Worm (Caenorhabditis elegans) whole organism, L2 larva: ENCODE data around the gene zipt-7.1.

Experiments
- C34F6.9 ChIP-seq: fragments of 150-350 bp; optimal IDR thresholded peaks from 2 replicates; lab custom pipeline; 2014; ENCODE audit warnings: missing biosample characterization, missing genetic modification characterization
- F13H6.1 ChIP-seq: sonication (generic microtip); optimal IDR thresholded peaks from 2 replicates; lab custom pipeline; 2016; ENCODE audit warnings: missing genetic modification characterization, missing compliant biosample characterization
- R02D3.7 ChIP-seq: fragments of 150-350 bp; optimal IDR thresholded peaks from 2 replicates; lab custom pipeline; 2014; ENCODE audit warnings: missing biosample characterization, missing genetic modification characterization
- Y55F3AM.14 ChIP-seq: fragments of 200-800 bp; sonication (Bioruptor generic); optimal IDR thresholded peaks from 2 replicates; lab custom pipeline; 2018; ENCODE audit warnings: mild to moderate bottlenecking, missing genetic modification characterization, missing compliant biosample characterization
- alr-1 ChIP-seq: fragments of 150-350 bp; optimal IDR thresholded peaks from 2 replicates; lab custom pipeline; 2014; ENCODE audit warnings: missing biosample characterization, missing genetic modification characterization
- ama-1 ChIP-seq: fragments of 150-350 bp; optimal IDR thresholded peaks from 2 replicates; lab custom pipeline; 2018; ENCODE audit warnings: inconsistent platforms
- blmp-1 ChIP-seq: sonication (generic microtip); optimal IDR thresholded peaks from 2 replicates; lab custom pipeline; 2017; ENCODE audit warnings: missing genetic modification characterization, mild to moderate bottlenecking, missing compliant biosample characterization, antibody characterized with exemption, moderate library complexity; ENCODE audit not compliant: insufficient read depth
- ceh-16 ChIP-seq: fragments of 150-350 bp; optimal IDR thresholded peaks from 2 replicates; lab custom pipeline; 2014; ENCODE audit warnings: missing biosample characterization, missing genetic modification characterization
- ceh-82 ChIP-seq: fragments of 150-350 bp; optimal IDR thresholded peaks from 2 replicates; lab custom pipeline; 2014; ENCODE audit warnings: missing biosample characterization, missing genetic modification characterization
- crh-2 ChIP-seq: sonication (generic microtip); optimal IDR thresholded peaks from 2 replicates; lab custom pipeline; 2017; ENCODE audit warnings: missing biosample characterization, missing genetic modification characterization
- dmd-4 ChIP-seq: sonication (generic microtip); optimal IDR thresholded peaks from 2 replicates; lab custom pipeline; 2017; ENCODE audit warnings: missing biosample characterization, missing genetic modification characterization
- egl-27 ChIP-seq: sonication (generic microtip); optimal IDR thresholded peaks from 3 replicates; lab custom pipeline; 2017; ENCODE audit warnings: missing biosample characterization, missing genetic modification reagents, missing genetic modification characterization
- elt-1 ChIP-seq: fragments of 150-350 bp; optimal IDR thresholded peaks from 2 replicates; lab custom pipeline; 2014; ENCODE audit warnings: missing biosample characterization, missing genetic modification characterization
- elt-3 ChIP-seq: sonication (generic microtip); optimal IDR thresholded peaks from 2 replicates; lab custom pipeline; 2017; ENCODE audit warnings: missing biosample characterization, missing genetic modification characterization
- fos-1 ChIP-seq: fragments of 150-350 bp; optimal IDR thresholded peaks from 2 replicates; lab custom pipeline; 2014; ENCODE audit warnings: missing biosample characterization, missing genetic modification characterization
- gmeb-1 ChIP-seq: fragments of 150-350 bp; optimal IDR thresholded peaks from 2 replicates; lab custom pipeline; 2014; ENCODE audit warnings: missing biosample characterization, missing genetic modification characterization
- lin-13 ChIP-seq: fragments of 150-350 bp; optimal IDR thresholded peaks from 2 replicates; lab custom pipeline; 2014; ENCODE audit warnings: missing biosample characterization, missing genetic modification reagents, missing genetic modification characterization
- lin-39 ChIP-seq: fragments of 150-350 bp; optimal IDR thresholded peaks from 2 replicates; lab custom pipeline; 2014; ENCODE audit warnings: missing biosample characterization, missing genetic modification reagents, missing genetic modification characterization
- lsy-2 ChIP-seq, 2 experiments: fragments of 150-350 bp in 1 of 2; sonication (generic microtip) in 1 of 2; optimal IDR thresholded peaks; 2 replicates each; lab custom pipeline; 2014 to 2017; ENCODE audit warnings: missing biosample characterization in 2 of 2, missing genetic modification characterization in 2 of 2
- mab-5 ChIP-seq: fragments of 150-350 bp; optimal IDR thresholded peaks from 2 replicates; lab custom pipeline; 2014; ENCODE audit warnings: missing biosample characterization, missing genetic modification characterization
- mbf-1 ChIP-seq: sonication (generic microtip); optimal IDR thresholded peaks from 2 replicates; lab custom pipeline; 2017; ENCODE audit warnings: missing biosample characterization, missing genetic modification characterization
- mdl-1 ChIP-seq, 2 experiments: fragments of 150-350 bp in 1 of 2; sonication (generic microtip) in 1 of 2; optimal IDR thresholded peaks; 2 replicates each; lab custom pipeline; 2017; ENCODE audit warnings: missing biosample characterization in 2 of 2, missing genetic modification characterization in 2 of 2
- nhr-129 ChIP-seq: fragments of 150-350 bp; optimal IDR thresholded peaks from 2 replicates; lab custom pipeline; 2014; ENCODE audit warnings: missing biosample characterization, missing genetic modification characterization
- nhr-21 ChIP-seq: fragments of 150-350 bp; optimal IDR thresholded peaks from 2 replicates; lab custom pipeline; 2014; ENCODE audit warnings: missing biosample characterization, missing genetic modification characterization
- nhr-23 ChIP-seq: fragments of 150-350 bp; optimal IDR thresholded peaks from 2 replicates; lab custom pipeline; 2014; ENCODE audit warnings: missing biosample characterization, missing genetic modification reagents, missing genetic modification characterization
- nhr-25 ChIP-seq: fragments of 150-350 bp; sonication (generic microtip); optimal IDR thresholded peaks from 3 replicates; lab custom pipeline; 2014; ENCODE audit warnings: missing biosample characterization, missing genetic modification characterization
- sem-4 ChIP-seq: fragments of 150-350 bp; optimal IDR thresholded peaks from 2 replicates; lab custom pipeline; 2014; ENCODE audit warnings: missing biosample characterization, missing genetic modification reagents, missing genetic modification characterization
- skn-1 ChIP-seq: sonication (generic microtip); optimal IDR thresholded peaks from 2 replicates; lab custom pipeline; 2017; ENCODE audit warnings: missing biosample characterization, missing genetic modification characterization
- sma-3 ChIP-seq: sonication (generic microtip); optimal IDR thresholded peaks from 2 replicates; lab custom pipeline; 2016; ENCODE audit warnings: missing genetic modification reagents, missing genetic modification characterization, missing compliant biosample characterization
- sma-9 ChIP-seq, 2 experiments: fragments of 150-350 bp in 1 of 2; sonication (generic microtip) in 1 of 2; optimal IDR thresholded peaks; 2 replicates each; lab custom pipeline; 2014 to 2016; ENCODE audit warnings: missing genetic modification characterization in 2 of 2, mild to moderate bottlenecking in 1 of 2, missing biosample characterization in 1 of 2, missing compliant biosample characterization in 1 of 2, missing genetic modification reagents in 1 of 2, moderate library complexity in 1 of 2
- snpc-4 ChIP-seq: fragments of 150-350 bp; optimal IDR thresholded peaks from 2 replicates; lab custom pipeline; 2014; ENCODE audit warnings: missing biosample characterization, missing genetic modification characterization
- unc-39 ChIP-seq: fragments of 150-350 bp; optimal IDR thresholded peaks from 2 replicates; lab custom pipeline; 2014; ENCODE audit warnings: missing biosample characterization, missing genetic modification characterization
- unc-55 ChIP-seq: fragments of 150-350 bp; sonication (generic microtip); optimal IDR thresholded peaks from 3 replicates; lab custom pipeline; 2014; ENCODE audit warnings: missing biosample characterization, missing genetic modification reagents, missing genetic modification characterization
- unc-62 ChIP-seq: fragments of 150-350 bp; optimal IDR thresholded peaks from 2 replicates; lab custom pipeline; 2014; ENCODE audit warnings: missing biosample characterization, missing genetic modification reagents, missing genetic modification characterization
- zag-1 ChIP-seq: fragments of 150-350 bp; optimal IDR thresholded peaks from 2 replicates; lab custom pipeline; 2014; ENCODE audit warnings: missing biosample characterization, missing genetic modification characterization
- ztf-1 ChIP-seq: fragments of 200-800 bp; sonication (Bioruptor generic); conservative IDR thresholded peaks from 2 replicates; pipeline ENCODE4 v1.3.6; 2022; ENCODE audit warnings: missing genetic modification characterization, missing compliant biosample characterization
- ztf-11 ChIP-seq: sonication (generic microtip); optimal IDR thresholded peaks from 2 replicates; lab custom pipeline; 2017; ENCODE audit warnings: missing biosample characterization, missing genetic modification characterization
- ztf-4 ChIP-seq: fragments of 150-350 bp; optimal IDR thresholded peaks from 2 replicates; lab custom pipeline; 2014; ENCODE audit warnings: missing biosample characterization, missing genetic modification characterization

The zipt-7.1 gene

DNA sequence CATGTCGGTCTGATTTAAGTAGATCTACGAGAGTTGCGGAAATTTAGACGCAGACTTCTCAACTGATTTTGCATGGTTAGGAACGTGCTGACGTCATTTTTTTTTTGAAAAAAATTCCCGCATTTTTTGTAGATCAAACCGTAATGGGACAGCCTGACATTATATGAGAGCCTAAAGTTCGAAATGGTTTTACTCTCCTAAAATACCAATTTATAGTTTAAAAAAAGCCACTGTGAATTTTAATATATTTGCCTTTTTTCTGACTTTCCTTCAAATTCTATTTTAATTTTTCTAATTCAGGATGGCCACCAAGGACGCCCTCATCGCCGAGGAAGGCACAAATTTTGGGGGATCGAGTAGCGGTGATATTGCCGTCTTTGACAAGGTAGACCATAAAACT, 18.9 kb downstream of the zipt-7.1 start, which contains the start of gene atgp-1:
Gene atgp-1 (plus strand): TSS at position 301 of the 400 bp plus-strand sequence.
- TF ChIP-seq ztf-11 (tag; lab: Kevin White, UChicago): no peak
- TF ChIP-seq unc-39: no peak
- no peak for TF ChIP-seq blmp-1 (tag; lab: Kevin White, UChicago)
- TF ChIP-seq nhr-129 (tag; lab: Kevin White, UChicago): no peak
- TF ChIP-seq unc-62 (GFP tag; lab: Kevin White, UChicago): no peak

- TF ChIP-seq nhr-21 (tag; lab: Kevin White, UChicago) (no peak), dmd-4 (tag; lab: Kevin White, UChicago) (no peak), mbf-1 (tag; lab: Kevin White, UChicago) (no peak), unc-62 (GFP tag; lab: Kevin White, UChicago) (no peak), nhr-25 (tag; lab: Kevin White, UChicago) (no peak), ceh-16 (tag; lab: Kevin White, UChicago) (no peak), egl-27 (tag; lab: Kevin White, UChicago) (no peak), mab-5 (tag; lab: Kevin White, UChicago) (peak; percentile 62), lin-39 (tag; lab: Kevin White, UChicago) (no peak), sma-9 (GFP tag; optimal IDR thresholded peaks at IDR 0.05; lab: Kevin White, UChicago) (peak; percentile 45), sma-9 (tag; optimal IDR thresholded peaks at IDR 0.05; lab: Kevin White, UChicago) (no peak), unc-55 (GFP tag; lab: Kevin White, UChicago) (peak; percentile 56), gmeb-1 (tag; lab: Kevin White, UChicago) (no peak), sem-4 (tag; lab: Kevin White, UChicago) (peak; percentile 65), lin-13 (GFP tag; lab: Kevin White, UChicago) (peak; percentile 8), unc-39 (no peak), fos-1 (tag; lab: Kevin White, UChicago) (peak; percentile 62), elt-1 (tag; lab: Kevin White, UChicago) (no peak), ama-1 (lab: Kevin White, UChicago) (peak; percentile 41), ztf-1 (GFP tag; lab: Robert Waterston, UW) (no peak), ceh-82 (tag; lab: Kevin White, UChicago) (no peak), nhr-23 (tag; lab: Kevin White, UChicago) (no peak), lsy-2 (tag; optimal IDR thresholded peaks at IDR 0.05; lab: Kevin White, UChicago) (peak in 1 of 2 experiments; percentile 51), mdl-1 (tag; optimal IDR thresholded peaks at IDR 0.05; lab: Kevin White, UChicago) (no peak), F13H6.1 (tag; lab: Kevin White, UChicago) (peak; percentile 24), R02D3.7 (tag; lab: Kevin White, UChicago) (no peak), zag-1 (tag; lab: Kevin White, UChicago) (peak; percentile 5), skn-1 (no peak), Y55F3AM.14 (GFP tag; lab: Kevin White, UChicago) (no peak), nhr-129 (tag; lab: Kevin White, UChicago) (peak; percentile 87), crh-2 (tag; lab: Kevin White, UChicago) (peak; percentile 80), elt-3 (tag; lab: Kevin White, UChicago) (no peak), ztf-4 (tag; lab: Kevin White, UChicago) (no peak), snpc-4 (tag; lab: Kevin White, UChicago) (peak; percentile 10), sma-3 (GFP tag; lab: Kevin White, UChicago) (no peak), alr-1 (tag; lab: Kevin White, UChicago) (no peak), C34F6.9 (tag; lab: Kevin White, UChicago) (peak; percentile 73), ztf-11 (tag; lab: Kevin White, UChicago) (no peak)
Observed at ce11 chrIV:17268628-17269027, 19.3 kb downstream of the zipt-7.1 start.

DNA sequence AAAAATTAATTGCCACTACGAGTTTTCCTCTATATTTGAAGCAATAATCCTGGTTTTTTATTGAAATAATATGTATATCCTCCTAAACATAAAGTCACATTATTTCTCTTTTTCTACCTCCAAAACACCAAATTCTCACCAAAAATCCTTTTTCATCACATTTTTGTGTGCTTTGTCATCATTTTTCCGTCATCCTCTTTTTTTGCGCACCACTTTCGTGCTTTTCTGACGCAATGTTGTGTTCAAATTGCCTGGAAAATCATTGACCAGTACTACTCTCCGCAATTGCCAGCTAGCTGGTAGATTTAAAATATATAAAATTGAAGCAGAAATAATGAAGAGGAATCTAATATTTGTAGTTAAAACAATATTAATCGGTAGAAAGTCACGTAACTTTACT, 19.9 kb downstream of the zipt-7.1 start:
- TF ChIP-seq sma-3 (GFP tag; lab: Kevin White, UChicago) (no peak), alr-1 (tag; lab: Kevin White, UChicago) (no peak), nhr-25 (tag; lab: Kevin White, UChicago) (no peak)
